Worm (Caenorhabditis elegans) whole organism, mixed stage, embryonic: ENCODE measurements around the gene Y40B10A.11.

Experiments used
- M03D4.4 ChIP-seq: sonication (generic microtip); optimal IDR thresholded peaks from 2 replicates; lab custom pipeline; 2017; ENCODE audit warnings: mild to moderate bottlenecking, missing genetic modification characterization, missing compliant biosample characterization
- bed-3 ChIP-seq: fragments of 200-800 bp; sonication (Bioruptor generic); optimal IDR thresholded peaks from 3 replicates; lab custom pipeline; 2018; ENCODE audit warnings: mild to moderate bottlenecking, missing genetic modification characterization, moderate library complexity, missing compliant biosample characterization
- blmp-1 ChIP-seq: fragments of 150-350 bp; optimal IDR thresholded peaks from 2 replicates; lab custom pipeline; 2014; ENCODE audit warnings: missing biosample characterization, missing genetic modification characterization
- ceh-39 ChIP-seq: fragments of 150-350 bp; optimal IDR thresholded peaks from 2 replicates; lab custom pipeline; 2014; ENCODE audit warnings: missing biosample characterization, missing genetic modification characterization
- ceh-43 ChIP-seq: fragments of 200-800 bp; sonication (Bioruptor generic); optimal IDR thresholded peaks from 2 replicates; lab custom pipeline; 2018; ENCODE audit warnings: mild to moderate bottlenecking, missing genetic modification characterization, moderate library complexity, missing compliant biosample characterization
- ces-1 ChIP-seq: fragments of 150-350 bp; optimal IDR thresholded peaks from 2 replicates; lab custom pipeline; 2014; ENCODE audit warnings: missing biosample characterization, missing genetic modification reagents, missing genetic modification characterization
- cnd-1 ChIP-seq: fragments of 200-800 bp; sonication (Bioruptor generic); optimal IDR thresholded peaks from 2 replicates; lab custom pipeline; 2018; ENCODE audit warnings: mild to moderate bottlenecking, missing genetic modification characterization, missing compliant biosample characterization
- drap-1 ChIP-seq: fragments of 200-800 bp; sonication (Bioruptor generic); optimal IDR thresholded peaks from 3 replicates; lab custom pipeline; 2018; ENCODE audit warnings: mild to moderate bottlenecking, missing genetic modification characterization, missing compliant biosample characterization
- elt-1 ChIP-seq: sonication (generic microtip); optimal IDR thresholded peaks from 2 replicates; lab custom pipeline; 2017; ENCODE audit warnings: missing genetic modification characterization, mild to moderate bottlenecking, missing compliant biosample characterization, antibody characterized with exemption, moderate library complexity, borderline replicate concordance; ENCODE audit not compliant: insufficient read depth
- elt-3 ChIP-seq: fragments of 150-350 bp; optimal IDR thresholded peaks from 2 replicates; lab custom pipeline; 2014; ENCODE audit warnings: missing biosample characterization, missing genetic modification characterization
- flh-1 ChIP-seq: fragments of 200-800 bp; sonication (Bioruptor generic); optimal IDR thresholded peaks from 2 replicates; lab custom pipeline; 2018; ENCODE audit warnings: mild to moderate bottlenecking, missing genetic modification characterization, moderate library complexity, missing compliant biosample characterization
- ham-2 ChIP-seq: fragments of 200-800 bp; sonication (Bioruptor generic); optimal IDR thresholded peaks from 2 replicates; lab custom pipeline; 2018; ENCODE audit warnings: mild to moderate bottlenecking, missing genetic modification characterization, missing compliant biosample characterization
- hlh-1 ChIP-seq: fragments of 150-350 bp; optimal IDR thresholded peaks from 2 replicates; lab custom pipeline; 2014; ENCODE audit warnings: missing biosample characterization, missing genetic modification reagents, missing genetic modification characterization
- lin-13 ChIP-seq: fragments of 150-350 bp; optimal IDR thresholded peaks from 2 replicates; lab custom pipeline; 2014; ENCODE audit warnings: missing biosample characterization, missing genetic modification characterization
- lin-32 ChIP-seq: fragments of 200-800 bp; sonication (Bioruptor generic); optimal IDR thresholded peaks from 2 replicates; lab custom pipeline; 2018; ENCODE audit warnings: mild to moderate bottlenecking, missing genetic modification characterization, missing compliant biosample characterization
- lsy-2 ChIP-seq: fragments of 150-350 bp; optimal IDR thresholded peaks from 2 replicates; lab custom pipeline; 2014; ENCODE audit warnings: missing biosample characterization, missing genetic modification characterization
- mab-5 ChIP-seq: fragments of 150-350 bp; optimal IDR thresholded peaks from 2 replicates; lab custom pipeline; 2014; ENCODE audit warnings: missing biosample characterization, missing genetic modification characterization
- mep-1 ChIP-seq: fragments of 150-350 bp; optimal IDR thresholded peaks from 2 replicates; lab custom pipeline; 2017; ENCODE audit warnings: missing biosample characterization, missing genetic modification reagents, missing genetic modification characterization, inconsistent platforms
- mls-2 ChIP-seq: sonication (generic microtip); optimal IDR thresholded peaks from 2 replicates; lab custom pipeline; 2016; ENCODE audit warnings: mild to moderate bottlenecking, missing genetic modification characterization, moderate library complexity, missing compliant biosample characterization
- nhr-12 ChIP-seq: fragments of 150-350 bp; optimal IDR thresholded peaks from 2 replicates; lab custom pipeline; 2014; ENCODE audit warnings: missing biosample characterization, missing genetic modification characterization
- nhr-2 ChIP-seq: fragments of 150-350 bp; optimal IDR thresholded peaks from 2 replicates; lab custom pipeline; 2014; ENCODE audit warnings: missing biosample characterization, missing genetic modification characterization
- nhr-237 ChIP-seq: fragments of 150-350 bp; optimal IDR thresholded peaks from 2 replicates; lab custom pipeline; 2014; ENCODE audit warnings: missing biosample characterization, missing genetic modification characterization
- nhr-28 ChIP-seq: fragments of 150-350 bp; optimal IDR thresholded peaks from 2 replicates; lab custom pipeline; 2014; ENCODE audit warnings: missing biosample characterization, missing genetic modification characterization
- nhr-76 ChIP-seq: sonication (generic microtip); optimal IDR thresholded peaks from 2 replicates; lab custom pipeline; 2017; ENCODE audit warnings: missing biosample characterization, missing genetic modification characterization
- pha-4 ChIP-seq: fragments of 150-350 bp; optimal IDR thresholded peaks from 2 replicates; lab custom pipeline; 2018; ENCODE audit warnings: missing biosample characterization, missing genetic modification reagents, missing genetic modification characterization
- sem-2 ChIP-seq: fragments of 200-800 bp; sonication (Bioruptor generic); optimal IDR thresholded peaks from 2 replicates; lab custom pipeline; 2018; ENCODE audit warnings: mild to moderate bottlenecking, missing genetic modification characterization, missing compliant biosample characterization
- snpc-4 ChIP-seq: fragments of 150-350 bp; optimal IDR thresholded peaks from 2 replicates; lab custom pipeline; 2014; ENCODE audit warnings: missing biosample characterization, missing genetic modification characterization
- sptf-1 ChIP-seq: sonication (generic microtip); optimal IDR thresholded peaks from 2 replicates; lab custom pipeline; 2017; ENCODE audit warnings: mild to moderate bottlenecking, missing genetic modification characterization, moderate library complexity, missing compliant biosample characterization
- tbx-8 ChIP-seq: fragments of 200-800 bp; sonication (Bioruptor generic); optimal IDR thresholded peaks from 2 replicates; lab custom pipeline; 2018; ENCODE audit warnings: mild to moderate bottlenecking, missing genetic modification characterization, moderate library complexity, missing compliant biosample characterization
- unc-120 ChIP-seq: sonication (generic microtip); optimal IDR thresholded peaks from 2 replicates; lab custom pipeline; 2017; ENCODE audit warnings: missing genetic modification characterization, missing compliant biosample characterization; ENCODE audit not compliant: poor library complexity, severe bottlenecking
- unc-62 ChIP-seq: fragments of 150-350 bp; optimal IDR thresholded peaks from 2 replicates; lab custom pipeline; 2014; ENCODE audit warnings: missing biosample characterization, missing genetic modification reagents, missing genetic modification characterization
- zip-8 ChIP-seq: fragments of 150-350 bp; optimal IDR thresholded peaks from 2 replicates; lab custom pipeline; 2014; ENCODE audit warnings: missing biosample characterization, missing genetic modification characterization
- ztf-11 ChIP-seq: fragments of 150-350 bp; optimal IDR thresholded peaks from 2 replicates; lab custom pipeline; 2014; ENCODE audit warnings: missing biosample characterization, missing genetic modification characterization

The Y40B10A.11 gene

DNA sequence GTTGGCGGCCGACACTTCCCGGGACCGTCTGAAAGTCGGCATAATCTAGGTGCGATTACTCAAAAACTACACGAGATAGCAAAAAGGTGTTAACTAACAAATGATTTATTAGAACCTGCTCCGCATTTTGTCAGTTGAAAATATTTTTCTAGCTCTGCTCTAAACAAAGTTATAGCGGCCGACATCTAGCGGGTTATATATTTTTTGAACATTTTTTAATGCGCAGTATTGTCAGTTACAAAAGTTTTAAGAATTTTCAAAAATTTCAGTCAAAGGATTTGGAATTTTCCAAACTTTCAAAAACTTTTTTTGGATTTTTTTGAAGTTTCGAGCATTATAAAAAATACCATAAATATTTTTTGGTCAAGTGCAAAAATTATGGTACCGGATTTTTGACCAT lies 29.9 kb upstream of the Y40B10A.11 start:
- TF ChIP-seq lsy-2 (tag; lab: Kevin White, UChicago) (no peak), nhr-2 (no peak), bed-3 (GFP tag; lab: Kevin White, UChicago) (no peak), nhr-76 (no peak), unc-62 (GFP tag; lab: Kevin White, UChicago) (no peak), ham-2 (GFP tag; lab: Kevin White, UChicago) (no peak), mab-5 (tag; lab: Kevin White, UChicago) (no peak), ztf-11 (tag; lab: Kevin White, UChicago) (no peak), zip-8 (no peak), nhr-12 (no peak), sptf-1 (tag; lab: Kevin White, UChicago) (no peak), sem-2 (no peak), lin-13 (no peak)

- no peak for TF ChIP-seq sem-2
- TF ChIP-seq unc-120 (tag; lab: Kevin White, UChicago), result peak; percentile 13
- peak; percentile 66 for TF ChIP-seq unc-62 (GFP tag; lab: Kevin White, UChicago)
Observed at ce11 chrV:2076043-2076442, 24.6 kb upstream of the Y40B10A.11 start.

- TF ChIP-seq ztf-11 (tag; lab: Kevin White, UChicago), result no peak
Observed at ce11 chrV:2072807-2073206, 21.4 kb upstream of the Y40B10A.11 start, which contains the start of gene Y40B10A.9. Gene Y40B10A.9 (minus strand): TSS chrV:2072907.

- TF ChIP-seq lin-32 (no peak), unc-120 (tag; lab: Kevin White, UChicago) (no peak), pha-4 (no peak), ztf-11 (tag; lab: Kevin White, UChicago) (no peak), bed-3 (GFP tag; lab: Kevin White, UChicago) (no peak), ceh-39 (tag; lab: Kevin White, UChicago) (no peak), ces-1 (no peak), zip-8 (no peak), ceh-43 (GFP tag; lab: Kevin White, UChicago) (no peak)
Observed at ce11 chrV:2068728-2069443, 17.5 kb upstream of the Y40B10A.11 start.

DNA sequence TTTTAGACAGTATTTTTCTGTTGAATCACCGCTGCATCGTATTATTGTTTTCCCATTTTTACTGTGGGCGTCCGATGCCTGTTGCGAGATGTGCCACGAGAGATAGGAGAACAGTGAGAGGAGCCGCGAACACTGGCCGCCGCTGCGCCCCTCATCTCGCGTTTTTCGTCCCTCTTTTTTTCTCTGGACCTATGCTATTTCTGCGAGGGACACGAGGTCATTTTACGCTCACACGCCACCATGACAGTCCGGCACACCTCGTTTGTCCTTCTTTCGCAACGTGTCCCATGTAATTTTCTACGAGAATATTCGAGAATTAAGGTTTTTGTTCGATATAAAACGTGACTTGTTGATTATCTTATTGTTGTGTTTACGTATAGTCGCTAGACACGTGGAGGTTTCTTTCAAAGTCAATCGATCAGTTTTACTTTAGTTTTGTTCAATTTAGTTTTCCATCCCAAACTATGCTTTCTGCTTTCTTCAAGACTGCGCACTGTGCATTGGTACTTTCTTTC lies 16.6 kb upstream of the Y40B10A.11 start, which contains the start of gene lbp-9:
Gene lbp-9, plus strand, starts transcription at position 465 of the 515 bp plus-strand sequence.
- TF ChIP-seq nhr-237 (tag; lab: Kevin White, UChicago), result no peak

ce11 chrV:2067419-2067818 lies 16.0 kb upstream of the Y40B10A.11 start:
- TF ChIP-seq ztf-11 (tag; lab: Kevin White, UChicago) (no peak), ceh-39 (tag; lab: Kevin White, UChicago) (no peak), lsy-2 (tag; lab: Kevin White, UChicago) (no peak), mab-5 (tag; lab: Kevin White, UChicago) (no peak), nhr-12 (no peak), nhr-237 (tag; lab: Kevin White, UChicago) (no peak), nhr-76 (no peak), mep-1 (no peak), elt-3 (no peak), mls-2 (no peak), drap-1 (no peak), ces-1 (no peak), elt-1 (tag; lab: Kevin White, UChicago) (no peak), nhr-28 (tag; lab: Kevin White, UChicago) (no peak), nhr-2 (no peak), pha-4 (no peak), unc-62 (GFP tag; lab: Kevin White, UChicago) (no peak), flh-1 (no peak)

ce11 chrV:2066780-2067179 lies 15.4 kb upstream of the Y40B10A.11 start, which contains the start of gene nhr-86:
Gene nhr-86 (minus strand): TSS chrV:2066850.
- TF ChIP-seq cnd-1 (tag; lab: Kevin White, UChicago), result no peak
- TF ChIP-seq ceh-43 (GFP tag; lab: Kevin White, UChicago), result no peak
- TF ChIP-seq nhr-76, result no peak
- TF ChIP-seq lin-32, result no peak
- TF ChIP-seq nhr-12, result no peak
- no peak for TF ChIP-seq nhr-237 (tag; lab: Kevin White, UChicago)
- no peak for TF ChIP-seq drap-1
- no peak for TF ChIP-seq hlh-1 (tag; lab: Kevin White, UChicago)
- no peak for TF ChIP-seq mep-1
- no peak for TF ChIP-seq blmp-1 (tag; lab: Kevin White, UChicago)
- TF ChIP-seq M03D4.4 (tag; lab: Kevin White, UChicago), result no peak
- no peak for TF ChIP-seq elt-3
- TF ChIP-seq ham-2 (GFP tag; lab: Kevin White, UChicago), result peak; percentile 53
- TF ChIP-seq ztf-11 (tag; lab: Kevin White, UChicago), result no peak
- TF ChIP-seq unc-120 (tag; lab: Kevin White, UChicago), result peak; percentile 9
- TF ChIP-seq nhr-28 (tag; lab: Kevin White, UChicago), result peak; percentile 51
- peak; percentile 30 for TF ChIP-seq ceh-39 (tag; lab: Kevin White, UChicago)
- TF ChIP-seq nhr-2, result peak; percentile 31
- no peak for TF ChIP-seq lin-13
- TF ChIP-seq tbx-8 (GFP tag; lab: Kevin White, UChicago), result no peak
- no peak for TF ChIP-seq flh-1
- TF ChIP-seq snpc-4 (tag; lab: Kevin White, UChicago), result no peak
